Worm (Caenorhabditis elegans) whole organism, young adult: Measurements from ENCODE around the gene C46E10.1.

Source experiments
- D2030.7 ChIP-seq: fragments of 200-800 bp; sonication (Bioruptor generic); IDR thresholded peaks from 2 replicates; pipeline ENCODE4 v1.3.6; 2022; ENCODE audit warnings: missing genetic modification reagents, missing genetic modification characterization, missing compliant biosample characterization
- F57A8.1 ChIP-seq: fragments of 200-800 bp; sonication (Bioruptor generic); optimal IDR thresholded peaks from 2 replicates; lab custom pipeline; 2018; ENCODE audit warnings: mild to moderate bottlenecking, missing genetic modification characterization, moderate library complexity, missing compliant biosample characterization
- ceh-79 ChIP-seq: sonication (generic microtip); optimal IDR thresholded peaks from 2 replicates; lab custom pipeline; 2017; ENCODE audit warnings: mild to moderate bottlenecking, missing genetic modification characterization, missing compliant biosample characterization
- chd-7 ChIP-seq: sonication (generic microtip); optimal IDR thresholded peaks from 2 replicates; lab custom pipeline; 2016; ENCODE audit warnings: mild to moderate bottlenecking, missing genetic modification characterization, moderate library complexity, missing compliant biosample characterization
- lsy-27 ChIP-seq: sonication (generic microtip); optimal IDR thresholded peaks from 2 replicates; lab custom pipeline; 2017; ENCODE audit warnings: missing genetic modification characterization, mild to moderate bottlenecking, missing compliant biosample characterization, antibody characterized with exemption, missing genotype, borderline replicate concordance; ENCODE audit not compliant: insufficient read depth
- nfyb-1 ChIP-seq: fragments of 200-800 bp; sonication (Bioruptor generic); IDR thresholded peaks from 2 replicates; pipeline ENCODE4 v1.3.6; 2022; ENCODE audit warnings: missing genetic modification reagents, missing genetic modification characterization, missing compliant biosample characterization
- pbrm-1 ChIP-seq: fragments of 200-800 bp; sonication (Bioruptor generic); IDR thresholded peaks from 2 replicates; pipeline ENCODE4 v1.3.6; 2022; ENCODE audit warnings: missing genetic modification reagents, missing genetic modification characterization, missing compliant biosample characterization
- pha-4 ChIP-seq: fragments of 150-350 bp; sonication (generic microtip); optimal IDR thresholded peaks from 2 replicates; lab custom pipeline; 2014; ENCODE audit warnings: missing biosample characterization, missing genetic modification reagents, missing genetic modification characterization
- tlf-1 ChIP-seq: fragments of 200-800 bp; sonication (Bioruptor generic); optimal IDR thresholded peaks from 2 replicates; lab custom pipeline; 2018; ENCODE audit warnings: mild to moderate bottlenecking, missing genetic modification characterization, missing compliant biosample characterization
- unc-130 ChIP-seq: sonication (generic microtip); optimal IDR thresholded peaks from 2 replicates; lab custom pipeline; 2016; ENCODE audit warnings: missing genetic modification reagents, missing genetic modification characterization, missing compliant biosample characterization
- unc-62 ChIP-seq: fragments of 150-350 bp; optimal IDR thresholded peaks from 2 replicates; lab custom pipeline; 2014; ENCODE audit warnings: missing biosample characterization, missing genetic modification reagents, missing genetic modification characterization

DNA sequence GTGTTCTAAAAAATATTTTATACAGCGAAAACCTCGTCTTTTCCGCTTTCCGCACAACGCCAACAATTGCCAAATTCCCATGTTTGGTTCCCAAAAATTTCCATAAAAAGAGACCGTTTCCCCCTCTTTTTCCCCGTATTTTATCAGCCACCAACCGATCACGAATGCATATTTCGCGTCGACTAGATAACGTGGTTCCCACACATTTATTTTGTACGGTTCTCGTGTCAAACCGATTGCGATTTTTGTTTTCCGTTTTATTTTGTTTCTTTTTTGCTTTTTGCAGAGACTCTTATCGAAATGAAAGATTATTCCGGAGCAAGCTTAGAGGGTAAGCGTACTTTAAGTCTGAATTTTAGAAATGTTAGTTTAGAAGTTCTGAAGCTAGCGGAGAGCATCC is 3.0 kb upstream of the C46E10.1 start, which contains the start of gene C46E10.3:
- TF ChIP-seq tlf-1 (GFP tag; lab: Kevin White, UChicago) (no peak), ceh-79 (tag; lab: Kevin White, UChicago) (no peak), chd-7 (tag; lab: Kevin White, UChicago) (no peak), unc-62 (GFP tag; lab: Kevin White, UChicago) (no peak), F57A8.1 (GFP tag; lab: Kevin White, UChicago) (no peak), nfyb-1 (GFP tag; lab: Robert Waterston, UW) (no peak), D2030.7 (no peak), unc-130 (GFP tag; lab: Kevin White, UChicago) (no peak), pbrm-1 (GFP tag; lab: Robert Waterston, UW) (no peak), lsy-27 (tag; lab: Kevin White, UChicago) (no peak), pha-4 (no peak)
